Worm (Caenorhabditis elegans): ENCODE data around the gene F23A7.3.
"Not testable (repeated sequence)": the region's sequence is repeated elsewhere in the genome, so short reads cannot be mapped to it uniquely, and the experiment has no call there.

DNA sequence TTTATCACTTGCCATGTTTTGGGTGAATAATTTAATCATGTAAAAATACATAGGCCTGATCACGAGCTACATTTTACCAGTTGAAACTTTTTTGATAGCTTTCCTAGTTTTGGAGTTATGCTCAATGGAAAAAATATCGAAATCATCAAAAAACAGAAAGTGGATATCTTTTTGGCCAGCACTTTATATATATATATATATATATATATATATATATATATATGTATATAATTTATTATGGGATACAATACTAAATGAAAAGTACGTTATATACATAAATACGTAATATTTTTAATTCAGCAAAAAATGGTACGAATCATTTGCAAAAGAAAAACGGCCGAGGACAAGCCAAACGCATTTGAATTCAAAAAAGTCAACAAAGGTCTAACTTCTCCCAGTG is at the start of gene F23A7.3:
- TF ChIP-seq bed-1 (GFP tag; IDR thresholded peaks at IDR 0.05); K12H6.12 (tag; optimal IDR thresholded peaks at IDR 0.05); dox-1 (GFP tag; IDR thresholded peaks at IDR 0.05); lin-35 (GFP tag; optimal IDR thresholded peaks at IDR 0.05); lin-54 (GFP tag; optimal IDR thresholded peaks at IDR 0.05); ceh-91 (GFP tag; IDR thresholded peaks at IDR 0.05); efl-1 (GFP tag; optimal IDR thresholded peaks at IDR 0.05); ceh-27 (GFP tag; optimal IDR thresholded peaks at IDR 0.05); unc-62 (GFP tag; optimal IDR thresholded peaks at IDR 0.05); B0336.3 (GFP tag; IDR thresholded peaks at IDR 0.05); rec-8 (tag; optimal IDR thresholded peaks at IDR 0.05): not testable (repeated sequence)
